Worm (Caenorhabditis elegans): ENCODE data around the gene cdc-50.B.

ce11 chrIV:8772800-8773256, 8.2 kb downstream of the cdc-50.B start, which contains the start of gene F20C5.6:
- TF ChIP-seq tab-1 (GFP tag; IDR thresholded peaks at IDR 0.05): no peak
- no peak for TF ChIP-seq T22C8.4 (GFP tag; IDR thresholded peaks at IDR 0.05)
- no peak for TF ChIP-seq ztf-29 (GFP tag; IDR thresholded peaks at IDR 0.05)
